Worm (Caenorhabditis elegans) whole organism, midembryonic: Measurements from ENCODE around the gene dbl-1.
A peak's percentile ranks its signal among the peaks of the same experiment; 100 is the strongest.

Experiments
- med-1 ChIP-seq: sonication (generic microtip); optimal IDR thresholded peaks from 2 replicates; lab custom pipeline; 2017; ENCODE audit warnings: missing genetic modification characterization, mild to moderate bottlenecking, missing compliant biosample characterization, antibody characterized with exemption, missing genetic modification reagents; ENCODE audit not compliant: insufficient read depth
- ztf-29 ChIP-seq: fragments of 200-800 bp; sonication (Bioruptor generic); IDR thresholded peaks from 2 replicates; pipeline ENCODE4 v1.3.6; 2022; ENCODE audit warnings: missing genetic modification reagents, missing genetic modification characterization, missing compliant biosample characterization

DNA sequence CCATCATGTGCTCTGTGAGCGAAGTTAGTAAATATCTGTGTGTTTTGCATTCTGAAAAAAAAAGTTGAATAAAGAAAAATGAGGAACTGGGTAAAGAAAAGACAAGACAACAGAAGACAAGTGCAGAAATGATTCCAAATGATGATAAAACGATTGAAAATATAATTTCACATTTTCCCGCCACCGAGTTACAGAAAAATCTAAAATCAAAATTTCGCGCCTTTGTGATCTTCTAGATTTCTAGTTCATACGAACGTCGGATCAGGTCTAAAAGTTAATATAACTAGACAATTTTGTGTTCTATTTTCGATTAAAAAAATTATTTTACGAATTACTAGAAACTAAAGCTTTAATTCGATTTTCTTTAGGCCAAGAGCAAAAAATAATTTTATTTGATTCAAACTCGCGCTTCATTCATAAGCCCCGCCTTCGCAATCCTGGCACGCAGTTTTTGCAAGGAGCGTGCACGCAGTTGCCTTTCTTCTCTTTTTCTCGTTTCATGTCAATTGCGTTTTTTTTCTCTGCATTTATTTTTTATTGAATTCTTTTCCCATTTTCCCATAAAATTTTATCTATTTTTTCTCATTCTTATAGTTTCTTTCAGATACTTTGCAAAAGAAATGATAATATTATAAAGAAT, 27.0 kb downstream of the dbl-1 start, which contains the start of the genes spn-4 and spe-39:
- TF ChIP-seq ztf-29 (GFP tag; lab: Robert Waterston, UW) (peak; percentile 48; the same call in 1 of the 2 replicates), med-1 (peak; percentile 72)
